Fruit fly (Drosophila melanogaster) whole organism: ENCODE results near the gene CG7362.

Experiments
- CG8478 ChIP-seq: fragments of >200 bp; optimal IDR thresholded peaks from 2 replicates; lab custom pipeline; 2018; ENCODE audit warnings: inconsistent platforms
- EcR ChIP-seq, 2 experiments: fragments of >200 bp; optimal IDR thresholded peaks; 2 replicates each; lab custom pipeline; 2017; ENCODE audit warnings: missing biosample characterization in 2 of 2, missing genetic modification characterization in 2 of 2, missing genetic modification reagents in 2 of 2
- pan ChIP-seq: fragments of >200 bp; optimal IDR thresholded peaks from 2 replicates; lab custom pipeline; 2017

- TF ChIP-seq CG8478 (lab: Kevin White, UChicago) = no peak
- no peak for TF ChIP-seq pan (lab: Kevin White, UChicago)
- TF ChIP-seq EcR (GFP tag; optimal IDR thresholded peaks at IDR 0.05; lab: Kevin White, UChicago) = no peak
Measured at dm6 chr3R:14707703-14708643, 46.3 kb downstream of the CG7362 start.
